Fruit fly (Drosophila melanogaster) whole organism, embryonic: Measurements from ENCODE around the gene CG17362.

Experiments used
- BtbVII ChIP-seq: fragments of 200-800 bp; sonication (Bioruptor generic); optimal IDR thresholded peaks from 3 replicates; lab custom pipeline; 2017; ENCODE audit warnings: missing biosample characterization, mild to moderate bottlenecking, missing genetic modification characterization
- CG11456 ChIP-seq: fragments of 200-800 bp; sonication (Bioruptor generic); IDR thresholded peaks from 3 replicates; pipeline ENCODE4 v1.3.6; 2022; ENCODE audit warnings: missing biosample characterization, missing genetic modification characterization
- CG11723 ChIP-seq: fragments of 200-800 bp; sonication (Bioruptor generic); optimal IDR thresholded peaks from 2 replicates; lab custom pipeline; 2017; ENCODE audit warnings: missing biosample characterization, mild to moderate bottlenecking, missing genetic modification characterization
- CG12104 ChIP-seq: fragments of 200-800 bp; sonication (Bioruptor generic); optimal IDR thresholded peaks from 3 replicates; lab custom pipeline; 2016; ENCODE audit warnings: missing biosample characterization, missing genetic modification characterization
- CG12942 ChIP-seq: fragments of 200-800 bp; sonication (Bioruptor generic); optimal IDR thresholded peaks from 3 replicates; lab custom pipeline; 2016; ENCODE audit warnings: missing biosample characterization, missing genetic modification characterization
- CG15479 ChIP-seq: fragments of 200-800 bp; sonication (Bioruptor generic); optimal IDR thresholded peaks from 3 replicates; lab custom pipeline; 2019; ENCODE audit warnings: missing biosample characterization, mild to moderate bottlenecking, missing genetic modification characterization, moderate library complexity
- CG16863 ChIP-seq: fragments of 200-800 bp; sonication (Bioruptor generic); optimal IDR thresholded peaks from 3 replicates; lab custom pipeline; 2016; ENCODE audit warnings: missing biosample characterization, missing genetic modification characterization
- CG17361 ChIP-seq: fragments of 200-800 bp; sonication (Bioruptor generic); IDR thresholded peaks from 3 replicates; pipeline ENCODE4 v1.3.6; 2022; ENCODE audit warnings: missing biosample characterization, missing genetic modification characterization
- CG18011 ChIP-seq: fragments of 200-800 bp; sonication (Bioruptor generic); optimal IDR thresholded peaks from 2 replicates; lab custom pipeline; 2017; ENCODE audit warnings: missing biosample characterization, missing genetic modification characterization, mild to moderate bottlenecking, moderate library complexity, missing genotype
- CG18262 ChIP-seq: fragments of 200-800 bp; optimal IDR thresholded peaks from 3 replicates; lab custom pipeline; 2019; ENCODE audit warnings: missing biosample characterization, mild to moderate bottlenecking, missing genetic modification characterization, moderate library complexity
- CG2678 ChIP-seq: fragments of 200-800 bp; sonication (Bioruptor generic); optimal IDR thresholded peaks from 3 replicates; lab custom pipeline; 2019; ENCODE audit warnings: missing biosample characterization, mild to moderate bottlenecking, missing genetic modification characterization, moderate library complexity
- CG30403 ChIP-seq: fragments of 200-800 bp; sonication (Bioruptor generic); optimal IDR thresholded peaks from 3 replicates; lab custom pipeline; 2016; ENCODE audit warnings: missing biosample characterization, missing genetic modification characterization
- CG4820 ChIP-seq: fragments of 200-800 bp; sonication (Bioruptor generic); optimal IDR thresholded peaks from 3 replicates; lab custom pipeline; 2016; ENCODE audit warnings: missing biosample characterization, missing genetic modification characterization
- CG6765 ChIP-seq: fragments of 200-800 bp; sonication (Bioruptor generic); optimal IDR thresholded peaks from 3 replicates; lab custom pipeline; 2017; ENCODE audit warnings: missing biosample characterization, mild to moderate bottlenecking, missing genetic modification characterization
- CG7987 ChIP-seq: fragments of 200-800 bp; sonication (Bioruptor generic); optimal IDR thresholded peaks from 2 replicates; lab custom pipeline; 2018; ENCODE audit warnings: missing biosample characterization, mild to moderate bottlenecking, missing genetic modification characterization, moderate library complexity
- CG8281 ChIP-seq: fragments of 200-800 bp; sonication (Bioruptor generic); optimal IDR thresholded peaks from 2 replicates; lab custom pipeline; 2018; ENCODE audit warnings: missing biosample characterization, mild to moderate bottlenecking, missing genetic modification characterization, moderate library complexity
- CG8359 ChIP-seq: fragments of 200-800 bp; sonication (Bioruptor generic); optimal IDR thresholded peaks from 2 replicates; lab custom pipeline; 2017; ENCODE audit warnings: missing biosample characterization, mild to moderate bottlenecking, missing genetic modification characterization, borderline replicate concordance
- CG8478 ChIP-seq: fragments of >200 bp; optimal IDR thresholded peaks from 2 replicates; lab custom pipeline; 2018
- CG8924 ChIP-seq: fragments of 200-800 bp; optimal IDR thresholded peaks from 3 replicates; lab custom pipeline; 2019; ENCODE audit warnings: missing biosample characterization, mild to moderate bottlenecking, missing genetic modification characterization, moderate library complexity
- Dll ChIP-seq: fragments of 200-800 bp; sonication (Bioruptor generic); IDR thresholded peaks from 4 replicates; pipeline ENCODE4 v1.3.6; 2022; ENCODE audit warnings: missing biosample characterization, missing genetic modification characterization; ENCODE audit not compliant: partially characterized antibody
- Dref ChIP-seq: fragments of 200-800 bp; sonication (Bioruptor generic); IDR thresholded peaks from 2 replicates; pipeline ENCODE4 v1.3.6; 2022; ENCODE audit warnings: missing biosample characterization, missing genetic modification characterization
- Elba2 ChIP-seq: fragments of 200-800 bp; sonication (Bioruptor generic); optimal IDR thresholded peaks from 3 replicates; lab custom pipeline; 2016; ENCODE audit warnings: missing biosample characterization, missing genetic modification characterization
- Jarid2 ChIP-seq: fragments of 200-800 bp; sonication (Bioruptor generic); optimal IDR thresholded peaks from 3 replicates; lab custom pipeline; 2017; ENCODE audit warnings: mild to moderate bottlenecking, missing biosample characterization, missing genetic modification reagents, missing genetic modification characterization
- Max ChIP-seq: fragments of 200-800 bp; sonication (Bioruptor generic); optimal IDR thresholded peaks from 2 replicates; lab custom pipeline; 2016; ENCODE audit warnings: missing biosample characterization, mild to moderate bottlenecking, missing genetic modification characterization
- Neu2 ChIP-seq: fragments of 200-800 bp; sonication (Bioruptor generic); optimal IDR thresholded peaks from 3 replicates; lab custom pipeline; 2016; ENCODE audit warnings: missing biosample characterization, missing genetic modification characterization, borderline replicate concordance
- Optix ChIP-seq: fragments of 200-800 bp; sonication (Bioruptor generic); IDR thresholded peaks from 3 replicates; pipeline ENCODE4 v1.3.6; 2022; ENCODE audit warnings: missing biosample characterization, missing genetic modification characterization
- TFAM ChIP-seq: fragments of 200-800 bp; sonication (Bioruptor generic); optimal IDR thresholded peaks from 2 replicates; lab custom pipeline; 2017; ENCODE audit warnings: missing biosample characterization, missing genetic modification characterization, inconsistent platforms
- Xbp1 ChIP-seq: fragments of 200-800 bp; sonication (Bioruptor generic); optimal IDR thresholded peaks from 3 replicates; lab custom pipeline; 2016; ENCODE audit warnings: missing biosample characterization, mild to moderate bottlenecking, missing genetic modification characterization
- YL-1 ChIP-seq: fragments of 200-800 bp; sonication (Bioruptor generic); optimal IDR thresholded peaks from 3 replicates; lab custom pipeline; 2017; ENCODE audit warnings: missing biosample characterization, mild to moderate bottlenecking, missing genetic modification characterization
- ab ChIP-seq: fragments of 200-800 bp; sonication (Bioruptor generic); optimal IDR thresholded peaks from 2 replicates; lab custom pipeline; 2016; ENCODE audit warnings: missing biosample characterization, missing genetic modification characterization
- caup ChIP-seq: fragments of 200-800 bp; sonication (Bioruptor generic); optimal IDR thresholded peaks from 3 replicates; lab custom pipeline; 2017; ENCODE audit warnings: missing biosample characterization, mild to moderate bottlenecking, missing genetic modification characterization, moderate library complexity; ENCODE audit not compliant: severe bottlenecking
- esg ChIP-seq: fragments of 200-800 bp; sonication (Bioruptor generic); conservative IDR thresholded peaks from 2 replicates; pipeline ENCODE4 v1.3.6; 2022; ENCODE audit warnings: missing biosample characterization, missing genetic modification characterization
- fd96Cb ChIP-seq: fragments of 200-800 bp; sonication (Bioruptor generic); optimal IDR thresholded peaks from 2 replicates; lab custom pipeline; 2018; ENCODE audit warnings: missing biosample characterization, mild to moderate bottlenecking, missing genetic modification characterization, moderate library complexity
- grau ChIP-seq: fragments of 200-800 bp; optimal IDR thresholded peaks from 3 replicates; lab custom pipeline; 2019; ENCODE audit warnings: missing biosample characterization, mild to moderate bottlenecking, missing genetic modification characterization, moderate library complexity
- grn ChIP-seq: fragments of 200-800 bp; sonication (Bioruptor generic); optimal IDR thresholded peaks from 3 replicates; lab custom pipeline; 2017; ENCODE audit warnings: missing biosample characterization, missing genetic modification characterization
- hbn ChIP-seq: fragments of 200-800 bp; sonication (Bioruptor generic); IDR thresholded peaks from 2 replicates; pipeline ENCODE4 v1.3.6; 2022; ENCODE audit warnings: missing biosample characterization, missing genetic modification characterization; ENCODE audit not compliant: partially characterized antibody
- ind ChIP-seq: fragments of 200-800 bp; sonication (Bioruptor generic); optimal IDR thresholded peaks from 3 replicates; lab custom pipeline; 2016; ENCODE audit warnings: missing biosample characterization, missing genetic modification characterization
- maf-S ChIP-seq: fragments of 200-800 bp; sonication (Bioruptor generic); optimal IDR thresholded peaks from 2 replicates; lab custom pipeline; 2016; ENCODE audit warnings: missing biosample characterization, missing genetic modification characterization
- nom ChIP-seq: fragments of 200-800 bp; sonication (Bioruptor generic); optimal IDR thresholded peaks from 2 replicates; lab custom pipeline; 2017; ENCODE audit warnings: missing biosample characterization, missing genetic modification characterization, mild to moderate bottlenecking, moderate library complexity, missing genetic modification reagents
- pum ChIP-seq: fragments of 200-800 bp; sonication (Bioruptor generic); optimal IDR thresholded peaks from 2 replicates; lab custom pipeline; 2016; ENCODE audit warnings: missing biosample characterization, missing genetic modification characterization
- pzg ChIP-seq: fragments of 200-800 bp; sonication (Bioruptor generic); optimal IDR thresholded peaks from 3 replicates; lab custom pipeline; 2018; ENCODE audit warnings: missing biosample characterization, mild to moderate bottlenecking, missing genetic modification characterization, moderate library complexity
- sd ChIP-seq: fragments of 200-800 bp; sonication (Bioruptor generic); optimal IDR thresholded peaks from 3 replicates; lab custom pipeline; 2018; ENCODE audit warnings: missing biosample characterization, mild to moderate bottlenecking, missing genetic modification characterization, moderate library complexity
- sens-2 ChIP-seq: fragments of 200-800 bp; sonication (Bioruptor generic); IDR thresholded peaks from 2 replicates; pipeline ENCODE4 v1.3.6; 2022; ENCODE audit warnings: missing biosample characterization, missing genetic modification characterization
- sima ChIP-seq: fragments of 200-800 bp; sonication (Bioruptor generic); optimal IDR thresholded peaks from 2 replicates; lab custom pipeline; 2016; ENCODE audit warnings: missing biosample characterization, missing genetic modification characterization
- slp2 ChIP-seq: fragments of 200-800 bp; sonication (Bioruptor generic); optimal IDR thresholded peaks from 2 replicates; lab custom pipeline; 2016; ENCODE audit warnings: missing biosample characterization, missing genetic modification characterization
- ttk ChIP-seq: fragments of 200-800 bp; sonication (Bioruptor generic); IDR thresholded peaks from 2 replicates; pipeline ENCODE4 v2.1.2; 2022; ENCODE audit warnings: missing biosample characterization, missing genetic modification characterization
- twi ChIP-seq: fragments of 200-800 bp; optimal IDR thresholded peaks from 2 replicates; lab custom pipeline; 2019; ENCODE audit warnings: missing biosample characterization, mild to moderate bottlenecking, missing genetic modification characterization, moderate library complexity
- unpg ChIP-seq: fragments of 200-800 bp; sonication (Bioruptor generic); optimal IDR thresholded peaks from 3 replicates; lab custom pipeline; 2018; ENCODE audit warnings: missing biosample characterization, mild to moderate bottlenecking, missing genetic modification characterization, moderate library complexity
- wdn ChIP-seq: fragments of 200-800 bp; sonication (Bioruptor generic); IDR thresholded peaks from 2 replicates; pipeline ENCODE4 v1.3.6; 2022; ENCODE audit warnings: missing biosample characterization, missing genetic modification characterization
- zen2 ChIP-seq: fragments of 200-800 bp; sonication (Bioruptor generic); IDR thresholded peaks from 3 replicates; pipeline ENCODE4 v1.3.6; 2022; ENCODE audit warnings: missing biosample characterization, missing genetic modification characterization; ENCODE audit not compliant: partially characterized antibody
- zfh2 ChIP-seq: fragments of 200-800 bp; sonication (Bioruptor generic); optimal IDR thresholded peaks from 2 replicates; lab custom pipeline; 2016; ENCODE audit warnings: missing biosample characterization, missing genetic modification characterization

Gene CG17362

dm6 chr3L:13957212-13957668 is 29.2 kb upstream of the CG17362 start (continued):
- no peak for TF ChIP-seq sens-2
- TF ChIP-seq unpg, result peak; percentile 70
- TF ChIP-seq Neu2 (GFP tag; lab: Kevin White, UChicago), result no peak
- TF ChIP-seq CG30403, result peak; percentile 83
- no peak for TF ChIP-seq pzg (GFP tag; lab: Kevin White, UChicago)
- TF ChIP-seq CG2678 (tag; lab: Kevin White, UChicago), result peak; percentile 86
- peak; percentile 45 for TF ChIP-seq TFAM
- no peak for TF ChIP-seq Dref (GFP tag; lab: Robert Waterston, UW)
- TF ChIP-seq Xbp1, result peak; percentile 67
- TF ChIP-seq CG15479 (GFP tag; lab: Kevin White, UChicago), result no peak
- no peak for TF ChIP-seq sima
- no peak for TF ChIP-seq CG7987
- TF ChIP-seq Dll (GFP tag; lab: Robert Waterston, UW), result no peak
- peak; percentile 87 for TF ChIP-seq fd96Cb (tag; lab: Kevin White, UChicago)
- peak; percentile 55 for TF ChIP-seq Max (GFP tag; lab: Kevin White, UChicago)
- TF ChIP-seq CG11456 (GFP tag; lab: Robert Waterston, UW), result no peak
- no peak for TF ChIP-seq zfh2
- TF ChIP-seq sd (tag; lab: Kevin White, UChicago), result no peak
- peak; percentile 51 for TF ChIP-seq BtbVII (GFP tag; lab: Kevin White, UChicago)
- peak; percentile 53 for TF ChIP-seq Jarid2 (GFP tag; lab: Kevin White, UChicago)
- TF ChIP-seq maf-S, result no peak
- TF ChIP-seq CG17361 (GFP tag; lab: Robert Waterston, UW), result peak; percentile 89
- TF ChIP-seq CG8478 (lab: Kevin White, UChicago), result no peak
- TF ChIP-seq esg (GFP tag; lab: Robert Waterston, UW), result peak; percentile 19; the same call in 1 of the 2 replicates
- TF ChIP-seq nom, result no peak
- TF ChIP-seq CG18262 (tag; lab: Kevin White, UChicago), result peak; percentile 89
- no peak for TF ChIP-seq zen2 (GFP tag; lab: Robert Waterston, UW)
- peak; percentile 66 for TF ChIP-seq grau (tag; lab: Kevin White, UChicago)
- TF ChIP-seq CG4820 (GFP tag; lab: Kevin White, UChicago), result peak; percentile 77
- TF ChIP-seq Elba2, result no peak
- TF ChIP-seq ab, result no peak
- no peak for TF ChIP-seq pum
- TF ChIP-seq caup (GFP tag; lab: Kevin White, UChicago), result peak; percentile 1
- peak; percentile 16 for TF ChIP-seq twi (tag; lab: Kevin White, UChicago)
- no peak for TF ChIP-seq hbn (GFP tag; lab: Robert Waterston, UW)
- TF ChIP-seq YL-1 (GFP tag; lab: Kevin White, UChicago), result peak; percentile 4
- TF ChIP-seq CG6765 (GFP tag; lab: Kevin White, UChicago), result no peak
- TF ChIP-seq CG8924, result peak; percentile 79
- TF ChIP-seq CG11723 (GFP tag; lab: Kevin White, UChicago), result peak; percentile 55
- TF ChIP-seq grn (GFP tag; lab: Kevin White, UChicago), result no peak
- TF ChIP-seq CG12104, result peak; percentile 77
- peak; percentile 39 for TF ChIP-seq CG8359
- 0 out of 2 replicates have a peak, but pooled peaks have one; percentile 7 for TF ChIP-seq wdn (GFP tag; lab: Robert Waterston, UW)
- TF ChIP-seq ind (GFP tag; lab: Kevin White, UChicago), result peak; percentile 60
- no peak for TF ChIP-seq Optix (GFP tag; lab: Robert Waterston, UW)
- TF ChIP-seq slp2, result no peak
- TF ChIP-seq CG18011 (GFP tag; lab: Kevin White, UChicago), result no peak
- peak; percentile 51; the same call in 1 of the 2 replicates for TF ChIP-seq ttk (GFP tag; lab: Robert Waterston, UW)
- peak; percentile 52 for TF ChIP-seq CG12942 (GFP tag; lab: Kevin White, UChicago)
- TF ChIP-seq CG16863 (GFP tag; lab: Kevin White, UChicago), result peak; percentile 4
- peak; percentile 39 for TF ChIP-seq CG8281 (tag; lab: Kevin White, UChicago)
